ENCODE assay signal across 1 fruit fly cellular context in the genomic region with DNA sequence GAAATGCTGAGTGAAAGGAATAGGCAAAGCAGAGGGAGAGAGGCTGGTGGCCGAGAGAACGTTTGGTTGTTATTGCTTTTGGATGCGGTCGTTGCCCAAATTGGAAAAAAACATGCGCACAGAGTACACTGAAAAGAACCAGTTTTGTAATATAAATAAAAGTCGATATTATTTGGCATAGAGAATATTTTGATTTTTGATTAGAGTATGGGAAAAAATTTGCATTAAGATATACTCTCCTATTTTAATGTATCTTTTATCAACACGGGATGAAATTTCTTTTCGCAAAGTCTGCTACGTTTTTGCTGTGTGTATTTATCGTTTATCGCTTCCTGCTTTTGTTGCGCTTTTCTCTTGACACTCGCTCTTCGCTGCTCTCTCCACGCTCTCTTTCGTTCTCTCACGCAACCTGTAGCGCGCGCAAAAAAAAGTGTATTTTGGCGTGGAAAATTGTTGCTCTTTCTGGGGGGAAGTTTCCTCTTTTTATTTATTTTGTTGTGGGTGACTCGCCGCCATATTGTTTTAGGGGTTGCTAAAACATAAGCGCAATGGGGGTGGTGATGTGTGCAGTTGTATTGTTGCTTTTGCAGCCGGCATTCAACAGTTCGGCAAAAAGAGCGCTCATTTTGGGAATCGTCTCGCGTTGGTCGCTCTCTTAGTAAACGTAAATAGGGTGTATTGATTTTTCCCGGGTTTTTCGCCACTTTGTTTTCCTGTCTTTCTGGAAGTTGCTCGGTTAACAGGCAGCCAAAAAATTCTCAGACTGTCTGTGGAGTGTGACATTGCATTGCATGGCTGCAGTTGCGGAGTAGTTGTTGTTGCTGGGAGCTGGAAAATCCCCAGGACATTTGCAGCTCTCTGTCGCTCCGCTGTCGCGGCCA.
TF ChIP-seq lines count a peak whose summit lies in the region.

No protein-coding gene starts in this region.

TF ChIP-seq in whole organism, embryonic, 481 proteins besides CTCF, POLR2A, EP300 and RAD21 (continued from another document and continues in another):
- peak; percentile 91 for TF ChIP-seq da (GFP tag; optimal IDR thresholded peaks at IDR 0.05; lab: Kevin White, UChicago)
- TF ChIP-seq dmrt99B (tag; optimal IDR thresholded peaks at IDR 0.05; lab: Kevin White, UChicago): peak; percentile 99
- TF ChIP-seq CG15011 (GFP tag; optimal IDR thresholded peaks at IDR 0.05; lab: Kevin White, UChicago): peak; percentile 95
- TF ChIP-seq her (GFP tag; optimal IDR thresholded peaks at IDR 0.05; lab: Kevin White, UChicago): peak; percentile 91
- TF ChIP-seq chm (GFP tag; IDR thresholded peaks at IDR 0.05; lab: Robert Waterston, UW): peak; percentile 97
- TF ChIP-seq Side (GFP tag; optimal IDR thresholded peaks at IDR 0.05; lab: Kevin White, UChicago): peak; percentile 96
- peak; percentile 82 for TF ChIP-seq Myb (GFP tag; optimal IDR thresholded peaks at IDR 0.05; lab: Kevin White, UChicago)
- peak; percentile 95 for TF ChIP-seq Rx (GFP tag; IDR thresholded peaks at IDR 0.05; lab: Robert Waterston, UW)
- peak; percentile 53 for TF ChIP-seq mirr (GFP tag; optimal IDR thresholded peaks at IDR 0.05; lab: Kevin White, UChicago)
- TF ChIP-seq CG18619 (GFP tag; optimal IDR thresholded peaks at IDR 0.05; lab: Kevin White, UChicago): peak; percentile 95
- TF ChIP-seq B-H1 (GFP tag; IDR thresholded peaks at IDR 0.05; lab: Robert Waterston, UW): peak; percentile 97
- peak; percentile 98 for TF ChIP-seq sqz (GFP tag; optimal IDR thresholded peaks at IDR 0.05; lab: Kevin White, UChicago)
- peak; percentile 71 to 98 for TF ChIP-seq bsh (GFP tag; optimal IDR thresholded peaks at IDR 0.05; lab: Kevin White, UChicago)
- no peak for TF ChIP-seq nerfin-2 (GFP tag; IDR thresholded peaks at IDR 0.05; lab: Robert Waterston, UW; ENCODE audit: partially characterized antibody)
- peak; percentile 95 for TF ChIP-seq ems (GFP tag; optimal IDR thresholded peaks at IDR 0.05; lab: Kevin White, UChicago)
- peak; percentile 79 for TF ChIP-seq Usf (GFP tag; optimal IDR thresholded peaks at IDR 0.05; lab: Kevin White, UChicago)
- peak; percentile 75 for TF ChIP-seq Hey (tag; optimal IDR thresholded peaks at IDR 0.05; lab: Kevin White, UChicago)
- peak; percentile 74 for TF ChIP-seq Poxn (GFP tag; IDR thresholded peaks at IDR 0.05; lab: Robert Waterston, UW)
- TF ChIP-seq al (GFP tag; IDR thresholded peaks at IDR 0.05; lab: Robert Waterston, UW): peak; percentile 89
- peak; percentile 83 for TF ChIP-seq E2f2 (GFP tag; IDR thresholded peaks at IDR 0.05; lab: Robert Waterston, UW)
- TF ChIP-seq cad (GFP tag; optimal IDR thresholded peaks at IDR 0.05; lab: Kevin White, UChicago): no peak
- peak; percentile 85; the same call in 2 of the 3 replicates for TF ChIP-seq sr (GFP tag; IDR thresholded peaks at IDR 0.05; lab: Robert Waterston, UW)
- peak; percentile 82 to 95 for TF ChIP-seq Trl (optimal IDR thresholded peaks at IDR 0.05; lab: Kevin White, UChicago)
- peak; percentile 97 for TF ChIP-seq Trl (GFP tag; optimal IDR thresholded peaks at IDR 0.05; lab: Kevin White, UChicago)
- TF ChIP-seq Awh (GFP tag; IDR thresholded peaks at IDR 0.05; lab: Robert Waterston, UW): peak; percentile 98
- no peak for TF ChIP-seq prd (optimal IDR thresholded peaks at IDR 0.05; lab: Kevin White, UChicago)
- TF ChIP-seq prd (GFP tag; IDR thresholded peaks at IDR 0.05; lab: Robert Waterston, UW): peak; percentile 99
- TF ChIP-seq en (GFP tag; optimal IDR thresholded peaks at IDR 0.05; lab: Kevin White, UChicago): peak; percentile 95
- peak; percentile 96 for TF ChIP-seq Dbx (GFP tag; IDR thresholded peaks at IDR 0.05; lab: Robert Waterston, UW)
- TF ChIP-seq Med (GFP tag; lab: Kevin White, UChicago): peak; percentile 99
- TF ChIP-seq CG8765 (GFP tag; IDR thresholded peaks at IDR 0.05; lab: Robert Waterston, UW): peak; percentile 92
- TF ChIP-seq az2 (GFP tag; optimal IDR thresholded peaks at IDR 0.05; lab: Kevin White, UChicago): peak; percentile 95
- TF ChIP-seq hth (optimal IDR thresholded peaks at IDR 0.05; lab: Kevin White, UChicago): no peak
- TF ChIP-seq sd (tag; optimal IDR thresholded peaks at IDR 0.05; lab: Kevin White, UChicago): peak; percentile 76
- peak; percentile 89 for TF ChIP-seq CG8089 (GFP tag; optimal IDR thresholded peaks at IDR 0.05; lab: Kevin White, UChicago)
- TF ChIP-seq dmrt11E (tag; optimal IDR thresholded peaks at IDR 0.05; lab: Kevin White, UChicago): peak; percentile 89
- peak; percentile 87 for TF ChIP-seq Dad (GFP tag; optimal IDR thresholded peaks at IDR 0.05; lab: Kevin White, UChicago)
- peak; percentile 98 for TF ChIP-seq Xbp1 (GFP tag; optimal IDR thresholded peaks at IDR 0.05; lab: Kevin White, UChicago)
- peak in 1 of 2 experiments; percentile 91 for TF ChIP-seq Hr78 (GFP tag; optimal IDR thresholded peaks at IDR 0.05; lab: Kevin White, UChicago)
- TF ChIP-seq CG14050 (GFP tag; IDR thresholded peaks at IDR 0.05; lab: Robert Waterston, UW): peak; percentile 93
- TF ChIP-seq CG7745 (tag; optimal IDR thresholded peaks at IDR 0.05; lab: Kevin White, UChicago): peak; percentile 76
- peak; percentile 96 for TF ChIP-seq sim (GFP tag; IDR thresholded peaks at IDR 0.05; lab: Robert Waterston, UW)
- peak; percentile 96 for TF ChIP-seq Sox100B (GFP tag; optimal IDR thresholded peaks at IDR 0.05; lab: Kevin White, UChicago)
- TF ChIP-seq CG10431 (GFP tag; optimal IDR thresholded peaks at IDR 0.05; lab: Kevin White, UChicago): peak; percentile 90
- TF ChIP-seq tll (GFP tag; optimal IDR thresholded peaks at IDR 0.05; lab: Kevin White, UChicago): peak in 1 of 2 experiments; percentile 24
- peak; percentile 98 for TF ChIP-seq CG18599 (GFP tag; optimal IDR thresholded peaks at IDR 0.05; lab: Kevin White, UChicago)
- TF ChIP-seq CG7786 (GFP tag; optimal IDR thresholded peaks at IDR 0.05; lab: Kevin White, UChicago): peak; percentile 89
- peak; percentile 93 for TF ChIP-seq CG11085 (GFP tag; IDR thresholded peaks at IDR 0.05; lab: Robert Waterston, UW)
- TF ChIP-seq CG42726 (GFP tag; IDR thresholded peaks at IDR 0.05; lab: Robert Waterston, UW; ENCODE audit: partially characterized antibody): 0 out of 2 replicates have a peak, but pooled peaks have one; percentile 15
- TF ChIP-seq pb (GFP tag; optimal IDR thresholded peaks at IDR 0.05; lab: Kevin White, UChicago): peak; percentile 91
- no peak for TF ChIP-seq pita (GFP tag; optimal IDR thresholded peaks at IDR 0.05; lab: Kevin White, UChicago)
- TF ChIP-seq dati (GFP tag; IDR thresholded peaks at IDR 0.05; lab: Robert Waterston, UW): peak; percentile 95
- TF ChIP-seq CG16815 (GFP tag; optimal IDR thresholded peaks at IDR 0.05; lab: Kevin White, UChicago): peak; percentile 89
- peak; percentile 82 for TF ChIP-seq YL-1 (GFP tag; optimal IDR thresholded peaks at IDR 0.05; lab: Kevin White, UChicago)
- peak; percentile 88 for TF ChIP-seq tx (GFP tag; optimal IDR thresholded peaks at IDR 0.05; lab: Kevin White, UChicago)
- TF ChIP-seq CG12219 (GFP tag; optimal IDR thresholded peaks at IDR 0.05; lab: Kevin White, UChicago): peak; percentile 96
- TF ChIP-seq C15 (GFP tag; IDR thresholded peaks at IDR 0.05; lab: Robert Waterston, UW): peak; percentile 92; the same call in 2 of the 3 replicates
- no peak; the same call in 1 of the 2 replicates for TF ChIP-seq Dref (GFP tag; IDR thresholded peaks at IDR 0.05; lab: Robert Waterston, UW)
- peak; percentile 95 for TF ChIP-seq CG10267 (tag; optimal IDR thresholded peaks at IDR 0.05; lab: Kevin White, UChicago)
- TF ChIP-seq HmgD (GFP tag; optimal IDR thresholded peaks at IDR 0.05; lab: Kevin White, UChicago): peak; percentile 67
- TF ChIP-seq chinmo (GFP tag; IDR thresholded peaks at IDR 0.05; lab: Robert Waterston, UW; ENCODE audit: partially characterized antibody): 0 out of 4 replicates have a peak, but pooled peaks have one; percentile 63
- peak; percentile 92 for TF ChIP-seq CG9215 (GFP tag; IDR thresholded peaks at IDR 0.05; lab: Robert Waterston, UW)
- peak; percentile 92 for TF ChIP-seq CG4328 (GFP tag; optimal IDR thresholded peaks at IDR 0.05; lab: Kevin White, UChicago)
- TF ChIP-seq CG17361 (GFP tag; IDR thresholded peaks at IDR 0.05; lab: Robert Waterston, UW): peak; percentile 97
- TF ChIP-seq eyg (GFP tag; optimal IDR thresholded peaks at IDR 0.05; lab: Kevin White, UChicago): peak; percentile 94
- TF ChIP-seq CG16863 (GFP tag; optimal IDR thresholded peaks at IDR 0.05; lab: Kevin White, UChicago): peak; percentile 94
- peak; percentile 96 for TF ChIP-seq bcd (GFP tag; optimal IDR thresholded peaks at IDR 0.05; lab: Kevin White, UChicago)
- no peak for TF ChIP-seq ato (GFP tag; IDR thresholded peaks at IDR 0.05; lab: Robert Waterston, UW; ENCODE audit: partially characterized antibody)
- TF ChIP-seq ftz-f1 (GFP tag; optimal IDR thresholded peaks at IDR 0.05; lab: Kevin White, UChicago): peak; percentile 56
- TF ChIP-seq inv (GFP tag; IDR thresholded peaks at IDR 0.05; lab: Robert Waterston, UW; ENCODE audit: partially characterized antibody): no peak
- peak; percentile 91 for TF ChIP-seq CG10959 (GFP tag; IDR thresholded peaks at IDR 0.05; lab: Robert Waterston, UW)
- peak; percentile 93 for TF ChIP-seq CG17385 (GFP tag; optimal IDR thresholded peaks at IDR 0.05; lab: Kevin White, UChicago)
- TF ChIP-seq CG9876 (GFP tag; optimal IDR thresholded peaks at IDR 0.05; lab: Kevin White, UChicago): peak; percentile 77
- peak; percentile 83 for TF ChIP-seq Neu2 (GFP tag; optimal IDR thresholded peaks at IDR 0.05; lab: Kevin White, UChicago; ENCODE audit: borderline replicate concordance)
- peak; percentile 94 for TF ChIP-seq CG1792 (GFP tag; optimal IDR thresholded peaks at IDR 0.05; lab: Kevin White, UChicago)
- peak; percentile 98 for TF ChIP-seq CG32772 (GFP tag; IDR thresholded peaks at IDR 0.05; lab: Robert Waterston, UW)
- TF ChIP-seq gce (GFP tag; IDR thresholded peaks at IDR 0.05; lab: Robert Waterston, UW): peak; percentile 96
- TF ChIP-seq NC2β (GFP tag; optimal IDR thresholded peaks at IDR 0.05; lab: Kevin White, UChicago): peak; percentile 93
- peak; percentile 94 for TF ChIP-seq CG12744 (GFP tag; optimal IDR thresholded peaks at IDR 0.05; lab: Kevin White, UChicago)
- peak; percentile 94 for TF ChIP-seq CrebB (tag; optimal IDR thresholded peaks at IDR 0.05; lab: Kevin White, UChicago)
- peak; percentile 57 for TF ChIP-seq pros (GFP tag; optimal IDR thresholded peaks at IDR 0.05; lab: Kevin White, UChicago)
- no peak for TF ChIP-seq mld (GFP tag; IDR thresholded peaks at IDR 0.05; lab: Robert Waterston, UW; ENCODE audit: partially characterized antibody)
- peak; percentile 85 for TF ChIP-seq CG17802 (tag; optimal IDR thresholded peaks at IDR 0.05; lab: Kevin White, UChicago)
- peak; percentile 96 for TF ChIP-seq CG12942 (GFP tag; optimal IDR thresholded peaks at IDR 0.05; lab: Kevin White, UChicago)
- peak; percentile 95 for TF ChIP-seq run (tag; optimal IDR thresholded peaks at IDR 0.05; lab: Kevin White, UChicago)
- TF ChIP-seq CG2889 (GFP tag; IDR thresholded peaks at IDR 0.05; lab: Robert Waterston, UW): peak; percentile 94
- no peak for TF ChIP-seq hkb (optimal IDR thresholded peaks at IDR 0.05; lab: Kevin White, UChicago)
- TF ChIP-seq hkb (GFP tag; IDR thresholded peaks at IDR 0.05; lab: Robert Waterston, UW): peak; percentile 98
- TF ChIP-seq CG4820 (GFP tag; optimal IDR thresholded peaks at IDR 0.05; lab: Kevin White, UChicago): peak; percentile 94
- peak; percentile 97 for TF ChIP-seq phol (tag; optimal IDR thresholded peaks at IDR 0.05; lab: Kevin White, UChicago)
- peak; percentile 90 for TF ChIP-seq GATAe (GFP tag; conservative IDR thresholded peaks at IDR 0.05; lab: Robert Waterston, UW)
- TF ChIP-seq ara (GFP tag; IDR thresholded peaks at IDR 0.05; lab: Robert Waterston, UW): peak; percentile 98
- TF ChIP-seq Hr51 (GFP tag; optimal IDR thresholded peaks at IDR 0.05; lab: Kevin White, UChicago): peak; percentile 92 to 97
- peak; percentile 57 for TF ChIP-seq bigmax (GFP tag; optimal IDR thresholded peaks at IDR 0.05; lab: Kevin White, UChicago)
- TF ChIP-seq fd3F (GFP tag; optimal IDR thresholded peaks at IDR 0.05; lab: Kevin White, UChicago): peak; percentile 89
- peak; percentile 93 for TF ChIP-seq CG6683 (GFP tag; optimal IDR thresholded peaks at IDR 0.05; lab: Kevin White, UChicago)
- TF ChIP-seq CG11398 (GFP tag; optimal IDR thresholded peaks at IDR 0.05; lab: Kevin White, UChicago): peak; percentile 80
- TF ChIP-seq corto (GFP tag; optimal IDR thresholded peaks at IDR 0.05; lab: Kevin White, UChicago): peak; percentile 87
- peak; percentile 96 to 97 for TF ChIP-seq dpn (GFP tag; optimal IDR thresholded peaks at IDR 0.05; lab: Kevin White, UChicago)
- peak; percentile 96 for TF ChIP-seq Spps (tag; optimal IDR thresholded peaks at IDR 0.05; lab: Kevin White, UChicago)
- TF ChIP-seq CG10543 (GFP tag; optimal IDR thresholded peaks at IDR 0.05; lab: Kevin White, UChicago): peak; percentile 91
- TF ChIP-seq CG34422 (GFP tag; IDR thresholded peaks at IDR 0.05; lab: Robert Waterston, UW): peak; percentile 99
- TF ChIP-seq unpg (GFP tag; optimal IDR thresholded peaks at IDR 0.05; lab: Kevin White, UChicago): peak; percentile 98
- peak; percentile 93 for TF ChIP-seq CG7357 (GFP tag; IDR thresholded peaks at IDR 0.05; lab: Robert Waterston, UW)
- TF ChIP-seq pzg (GFP tag; optimal IDR thresholded peaks at IDR 0.05; lab: Kevin White, UChicago): peak; percentile 11
- peak; percentile 93 for TF ChIP-seq repo (GFP tag; optimal IDR thresholded peaks at IDR 0.05; lab: Kevin White, UChicago)
- TF ChIP-seq bbx (GFP tag; IDR thresholded peaks at IDR 0.05; lab: Robert Waterston, UW; ENCODE audit: partially characterized antibody): 0 out of 2 replicates have a peak, but pooled peaks have one; percentile 8
- peak; percentile 97 for TF ChIP-seq Ets65A (GFP tag; lab: Kevin White, UChicago)
- TF ChIP-seq CG8290 (GFP tag; optimal IDR thresholded peaks at IDR 0.05; lab: Kevin White, UChicago): peak; percentile 95
- TF ChIP-seq CG8290 (tag; optimal IDR thresholded peaks at IDR 0.05; lab: Kevin White, UChicago): peak; percentile 70 to 83
- peak; percentile 93 for TF ChIP-seq CG7271 (tag; optimal IDR thresholded peaks at IDR 0.05; lab: Kevin White, UChicago)
- peak; percentile 93 for TF ChIP-seq CG11247 (GFP tag; IDR thresholded peaks at IDR 0.05; lab: Robert Waterston, UW)
- peak; percentile 93 to 98 for TF ChIP-seq chif (GFP tag; optimal IDR thresholded peaks at IDR 0.05; lab: Kevin White, UChicago)
- TF ChIP-seq Hmx (GFP tag; optimal IDR thresholded peaks at IDR 0.05; lab: Kevin White, UChicago): peak; percentile 82
- TF ChIP-seq CG8478 (optimal IDR thresholded peaks at IDR 0.05; lab: Kevin White, UChicago): no peak
- peak; percentile 96 for TF ChIP-seq crc (GFP tag; optimal IDR thresholded peaks at IDR 0.05; lab: Kevin White, UChicago)
- peak; percentile 96 for TF ChIP-seq gsb (GFP tag; IDR thresholded peaks at IDR 0.05; lab: Robert Waterston, UW)
- peak; percentile 97 for TF ChIP-seq peb (GFP tag; IDR thresholded peaks at IDR 0.05; lab: Robert Waterston, UW)
- TF ChIP-seq yki (optimal IDR thresholded peaks at IDR 0.05; lab: Kevin White, UChicago): no peak
